Fruit fly (Drosophila melanogaster): ENCODE results near the gene CG34357.

The CG34357 gene

DNA sequence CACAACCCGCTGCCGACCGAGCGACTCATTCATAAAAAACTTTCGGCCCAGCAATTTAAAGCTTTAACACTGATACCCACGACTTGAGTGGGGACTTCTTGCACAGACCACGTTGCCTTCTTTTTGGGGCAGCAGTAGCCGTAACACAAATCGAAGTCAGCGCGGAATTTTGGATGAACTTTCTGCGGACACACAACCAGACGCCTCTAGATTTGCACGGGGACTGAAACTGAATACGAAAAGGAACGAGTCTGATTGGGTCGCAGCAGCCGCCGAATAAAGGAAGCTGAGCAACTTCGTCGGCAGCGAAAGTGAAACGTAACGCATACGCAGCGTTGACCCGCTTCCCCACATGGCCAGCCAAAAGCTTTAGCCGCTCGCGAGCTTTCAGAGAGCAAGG is at the start of gene CG34357:
Gene CG34357 (minus strand): TSS at position 206 of the 400 bp plus-strand sequence.
- TF ChIP-seq CG8478 (optimal IDR thresholded peaks at IDR 0.05) (no peak), CTCF (optimal IDR thresholded peaks at IDR 0.05) (no peak)

DNA sequence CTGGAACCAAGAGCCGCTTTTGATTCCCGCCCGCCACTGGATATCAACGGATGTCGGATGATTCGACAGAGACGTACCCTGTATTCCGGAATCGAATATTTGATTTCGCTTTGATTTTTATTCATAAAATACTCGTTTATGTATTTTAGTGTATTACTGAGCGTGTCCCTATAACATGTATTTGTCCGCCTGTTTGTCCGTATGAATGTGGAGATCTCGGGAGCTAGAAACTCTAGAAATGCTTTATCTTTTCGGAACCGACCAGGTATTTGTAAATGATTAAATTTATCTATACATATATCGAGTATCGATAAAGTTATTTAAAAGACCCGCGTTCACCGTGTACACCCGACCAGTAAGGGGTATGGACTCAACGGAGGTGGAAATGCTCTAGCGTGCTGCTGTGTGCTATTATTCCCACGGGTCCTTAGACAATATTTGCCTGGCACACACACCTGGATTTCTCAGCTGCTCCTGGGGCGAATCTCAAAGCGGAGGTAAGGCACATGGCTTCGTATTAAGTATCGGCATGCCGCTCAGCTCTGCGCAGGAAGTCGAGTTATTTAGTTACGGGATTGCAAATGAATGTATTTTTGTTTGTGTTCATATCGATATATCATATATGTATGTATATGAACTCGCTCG is 44.1 kb upstream of the CG34357 start:
- TF ChIP-seq CTCF (optimal IDR thresholded peaks at IDR 0.05) (no peak), CG8478 (optimal IDR thresholded peaks at IDR 0.05) (no peak)

DNA sequence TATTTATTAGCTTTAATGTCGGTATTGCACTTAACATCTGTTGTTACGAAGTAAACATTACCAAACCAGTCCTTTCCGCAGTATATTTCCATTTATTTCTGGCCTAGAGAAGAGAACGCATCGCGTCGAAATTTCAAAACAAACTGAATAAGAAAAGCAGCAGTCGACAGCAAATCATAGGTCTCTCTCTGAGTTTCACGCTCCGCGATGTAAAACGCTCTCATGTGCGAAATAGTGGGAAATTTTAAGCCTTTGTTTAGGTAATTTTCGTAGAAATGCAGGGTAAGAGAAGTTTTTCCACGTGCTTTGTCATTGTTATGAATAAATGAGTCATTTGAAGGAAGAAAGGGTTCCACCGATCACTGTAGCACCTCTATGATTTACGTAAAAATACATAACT is 41.8 kb upstream of the CG34357 start:
- TF ChIP-seq CTCF (optimal IDR thresholded peaks at IDR 0.05) (no peak), CG8478 (optimal IDR thresholded peaks at IDR 0.05) (no peak)

DNA sequence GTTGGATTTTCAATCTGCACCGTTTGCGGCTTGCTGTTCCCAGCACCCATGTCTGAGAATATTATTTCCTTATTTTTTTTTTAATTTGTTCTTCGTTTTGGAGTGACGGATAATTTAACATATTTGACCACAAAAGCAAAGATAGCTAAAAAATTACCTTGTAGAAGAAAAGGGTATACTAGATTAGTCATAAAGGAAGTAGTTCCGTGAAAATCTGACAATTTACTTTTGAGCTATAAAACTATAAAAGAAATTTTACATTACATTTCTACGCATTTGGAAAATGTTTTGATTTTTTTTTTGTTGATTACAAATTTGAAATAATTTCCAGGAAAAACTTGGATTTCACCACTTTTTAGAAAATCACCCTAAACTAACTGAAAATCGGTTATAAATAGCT is 20.7 kb upstream of the CG34357 start, which contains the start of gene CG32945:
Gene CG32945 (minus strand): TSS at position 101 of the 400 bp plus-strand sequence.
- TF ChIP-seq CG8478 (optimal IDR thresholded peaks at IDR 0.05) (no peak), CTCF (optimal IDR thresholded peaks at IDR 0.05) (no peak)

DNA sequence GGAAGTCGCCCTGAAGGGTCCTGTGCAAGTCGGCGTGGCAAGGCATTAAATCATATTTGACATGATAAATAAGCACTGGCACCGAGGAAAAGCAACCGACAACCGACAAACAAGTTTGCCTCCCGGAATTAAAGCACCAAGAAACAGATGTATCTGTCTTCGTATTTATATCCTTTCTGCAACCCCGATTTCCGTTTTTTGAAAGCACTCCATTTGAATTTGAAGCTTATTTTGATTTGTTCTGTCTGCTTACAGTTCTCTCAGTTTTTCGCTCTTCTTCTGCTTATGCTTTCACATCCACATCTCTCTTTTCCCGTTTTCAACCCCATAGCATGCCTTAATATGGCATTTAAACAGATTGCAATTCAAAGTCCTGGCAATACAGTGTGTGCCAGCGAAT is 4.3 kb downstream of the CG34357 start:
- TF ChIP-seq CG8478 (optimal IDR thresholded peaks at IDR 0.05) (no peak), CTCF (optimal IDR thresholded peaks at IDR 0.05) (no peak)

DNA sequence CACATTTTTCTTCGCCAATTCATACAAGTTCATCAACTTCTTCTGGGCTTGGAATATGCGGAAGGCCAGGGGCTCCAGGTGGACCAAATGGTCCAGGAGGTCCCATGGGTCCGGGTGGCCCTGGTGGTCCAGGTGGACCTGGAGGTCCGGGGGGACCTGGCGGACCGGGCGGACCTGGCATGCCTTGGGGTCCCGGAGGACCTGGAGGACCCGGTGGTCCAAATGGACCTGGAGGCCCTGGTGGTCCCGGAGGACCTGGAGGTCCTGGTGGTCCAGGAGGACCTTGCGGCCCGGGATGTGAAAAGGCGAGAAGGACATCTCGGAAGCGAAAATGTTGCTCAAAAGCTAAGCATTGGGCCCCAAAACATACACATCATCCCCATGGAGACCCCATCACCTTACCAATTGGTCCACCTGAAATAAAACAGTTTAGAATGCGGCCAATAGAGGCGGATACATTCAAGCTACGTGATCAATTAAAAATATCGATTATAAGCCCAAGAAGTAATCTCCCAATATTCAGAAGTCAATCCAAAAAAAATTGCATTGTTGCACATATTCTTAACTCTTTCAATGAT is 15.2 kb downstream of the CG34357 start:
- TF ChIP-seq CTCF (optimal IDR thresholded peaks at IDR 0.05) = no peak
- TF ChIP-seq CG8478 (optimal IDR thresholded peaks at IDR 0.05) = no peak

DNA sequence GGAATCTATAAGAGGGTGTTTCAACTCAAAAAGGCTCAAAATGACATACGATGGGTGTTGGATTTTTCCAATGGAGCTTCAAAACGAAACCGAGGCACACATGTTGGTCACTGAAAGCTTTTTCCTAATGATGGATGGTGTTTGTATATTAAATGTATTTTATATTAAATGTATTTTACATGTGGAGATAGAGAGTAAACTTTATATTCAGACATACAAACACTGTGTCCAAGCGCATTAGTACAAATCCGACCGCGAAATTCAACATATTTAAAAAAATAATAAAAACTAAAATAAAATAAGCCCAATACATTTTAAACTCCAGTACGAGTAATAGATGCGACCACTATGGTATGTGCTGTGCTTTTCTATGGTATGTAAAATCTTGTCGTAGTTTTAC is 16.8 kb downstream of the CG34357 start, which contains the start of gene Mur82C:
Gene Mur82C (plus strand): TSS at position 301 of the 400 bp plus-strand sequence.
- TF ChIP-seq CG8478 (optimal IDR thresholded peaks at IDR 0.05) (no peak), CTCF (optimal IDR thresholded peaks at IDR 0.05) (no peak)

DNA sequence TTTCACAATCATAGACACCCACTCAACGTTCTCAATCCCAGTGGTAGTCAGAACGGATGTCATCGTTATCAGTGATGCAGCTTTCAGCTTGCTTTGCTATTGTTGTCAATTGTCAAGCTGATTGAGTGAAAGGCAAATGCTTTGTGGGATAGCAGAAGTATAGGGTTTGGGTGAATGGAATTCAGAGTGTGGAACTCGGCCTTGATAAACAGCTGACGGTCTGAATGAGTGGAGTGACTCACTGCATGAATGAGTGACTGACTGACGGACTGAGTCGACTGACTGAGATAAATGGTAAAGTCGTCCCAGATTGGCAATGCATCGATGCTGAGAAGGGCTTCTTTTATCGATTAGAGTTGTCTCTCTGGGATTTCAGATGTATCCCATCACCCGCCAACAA is 26.9 kb downstream of the CG34357 start:
- TF ChIP-seq CTCF (optimal IDR thresholded peaks at IDR 0.05) (no peak), CG8478 (optimal IDR thresholded peaks at IDR 0.05) (no peak)

DNA sequence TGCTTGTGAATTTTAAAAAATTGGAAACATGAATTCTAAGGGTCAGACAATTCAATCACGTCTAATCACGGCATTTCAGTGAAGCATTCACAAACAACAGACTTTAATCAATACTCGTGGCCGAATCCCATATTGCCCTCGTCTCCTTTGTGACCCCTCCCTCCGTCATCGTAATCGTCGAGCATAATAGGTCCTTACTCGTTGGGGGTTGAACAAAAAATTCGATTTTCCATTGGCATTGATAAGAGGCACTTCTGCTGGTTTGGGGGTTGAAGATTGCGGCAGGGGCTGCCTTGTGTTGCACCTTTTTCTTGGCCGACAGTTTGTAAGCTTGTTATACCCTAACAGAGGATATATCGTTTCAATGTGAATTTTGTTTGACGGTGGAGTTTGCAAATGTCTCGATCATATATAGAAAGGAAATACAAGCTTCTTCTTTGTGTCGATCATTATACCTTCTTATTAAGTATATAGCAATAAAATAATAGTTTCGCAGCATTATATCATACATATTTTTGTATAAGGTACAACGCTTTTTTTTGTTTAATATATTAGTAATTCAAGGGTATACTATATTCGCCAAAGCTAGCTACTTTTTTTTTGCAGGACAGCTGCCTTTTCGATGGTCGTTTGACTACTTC is 33.6 kb downstream of the CG34357 start:
- TF ChIP-seq CG8478 (optimal IDR thresholded peaks at IDR 0.05) (no peak), CTCF (optimal IDR thresholded peaks at IDR 0.05) (no peak)

DNA sequence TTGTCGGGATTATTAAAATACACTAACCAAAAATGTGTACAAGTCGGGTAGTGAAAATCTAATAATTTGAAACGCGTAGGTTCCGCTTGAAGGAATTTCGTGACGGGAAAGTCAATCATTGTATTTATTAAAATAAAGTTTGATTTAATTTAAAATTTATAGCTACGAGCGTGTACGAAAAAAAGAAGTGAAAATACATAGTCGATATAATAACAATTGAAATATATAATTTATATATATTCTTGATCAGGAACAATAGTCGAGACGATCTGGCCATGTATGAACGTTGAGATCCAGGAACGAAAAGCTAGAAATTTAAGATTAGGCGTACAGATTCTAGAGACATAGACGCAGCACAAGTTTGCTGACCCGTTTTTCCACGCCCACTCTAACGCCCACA is 51.6 kb downstream of the CG34357 start, which contains the start of gene CG34425:
Gene CG34425 (minus strand): TSS at position 101 of the 400 bp plus-strand sequence.
- TF ChIP-seq CTCF (optimal IDR thresholded peaks at IDR 0.05) (no peak), CG8478 (optimal IDR thresholded peaks at IDR 0.05) (no peak)

DNA sequence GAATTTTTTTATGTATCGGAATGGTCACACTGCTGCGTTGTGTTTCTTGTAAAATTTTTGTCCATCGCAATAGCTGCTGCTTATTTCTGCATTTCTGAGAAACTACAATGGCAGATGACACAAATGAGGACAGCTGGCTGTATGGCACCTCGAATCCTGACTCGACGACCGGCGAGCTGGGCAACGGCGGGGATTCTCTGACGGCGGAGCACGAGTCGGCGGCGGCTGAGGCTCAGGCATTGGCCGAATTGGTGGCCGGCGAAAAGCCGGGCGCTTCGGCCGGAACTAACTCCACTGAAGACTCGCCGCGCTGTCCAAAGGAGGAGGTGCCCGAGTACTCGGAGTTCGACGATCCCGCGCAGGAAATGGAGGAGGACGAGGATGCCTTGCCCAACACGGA is 72.9 kb downstream of the CG34357 start, which contains the start of gene Fip1:
Gene Fip1 (plus strand): TSS at position 10 of the 400 bp plus-strand sequence.
- no peak for TF ChIP-seq CTCF (optimal IDR thresholded peaks at IDR 0.05)
- no peak for TF ChIP-seq CG8478 (optimal IDR thresholded peaks at IDR 0.05)

DNA sequence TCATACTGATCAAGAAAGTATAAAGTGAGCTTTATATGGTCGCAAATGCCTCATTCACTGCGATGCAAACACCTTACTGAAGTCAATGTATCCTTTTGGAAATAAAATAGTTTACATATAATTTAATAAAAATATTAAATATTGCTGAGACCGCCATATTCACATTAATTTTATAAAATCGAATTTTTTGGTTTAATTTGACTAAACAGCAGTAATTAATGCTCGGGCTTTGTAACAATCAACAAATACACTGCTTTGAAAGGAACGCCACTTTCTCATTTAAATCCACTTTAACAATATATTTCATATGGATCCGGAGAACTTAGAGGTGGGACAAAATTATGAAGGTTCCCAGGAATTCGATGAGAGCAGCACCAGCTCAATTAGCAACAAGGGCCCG is 77.4 kb downstream of the CG34357 start, which contains the start of gene sac:
Gene sac (plus strand): TSS at position 301 of the 400 bp plus-strand sequence.
- TF ChIP-seq CTCF (optimal IDR thresholded peaks at IDR 0.05) (no peak), CG8478 (optimal IDR thresholded peaks at IDR 0.05) (no peak)

DNA sequence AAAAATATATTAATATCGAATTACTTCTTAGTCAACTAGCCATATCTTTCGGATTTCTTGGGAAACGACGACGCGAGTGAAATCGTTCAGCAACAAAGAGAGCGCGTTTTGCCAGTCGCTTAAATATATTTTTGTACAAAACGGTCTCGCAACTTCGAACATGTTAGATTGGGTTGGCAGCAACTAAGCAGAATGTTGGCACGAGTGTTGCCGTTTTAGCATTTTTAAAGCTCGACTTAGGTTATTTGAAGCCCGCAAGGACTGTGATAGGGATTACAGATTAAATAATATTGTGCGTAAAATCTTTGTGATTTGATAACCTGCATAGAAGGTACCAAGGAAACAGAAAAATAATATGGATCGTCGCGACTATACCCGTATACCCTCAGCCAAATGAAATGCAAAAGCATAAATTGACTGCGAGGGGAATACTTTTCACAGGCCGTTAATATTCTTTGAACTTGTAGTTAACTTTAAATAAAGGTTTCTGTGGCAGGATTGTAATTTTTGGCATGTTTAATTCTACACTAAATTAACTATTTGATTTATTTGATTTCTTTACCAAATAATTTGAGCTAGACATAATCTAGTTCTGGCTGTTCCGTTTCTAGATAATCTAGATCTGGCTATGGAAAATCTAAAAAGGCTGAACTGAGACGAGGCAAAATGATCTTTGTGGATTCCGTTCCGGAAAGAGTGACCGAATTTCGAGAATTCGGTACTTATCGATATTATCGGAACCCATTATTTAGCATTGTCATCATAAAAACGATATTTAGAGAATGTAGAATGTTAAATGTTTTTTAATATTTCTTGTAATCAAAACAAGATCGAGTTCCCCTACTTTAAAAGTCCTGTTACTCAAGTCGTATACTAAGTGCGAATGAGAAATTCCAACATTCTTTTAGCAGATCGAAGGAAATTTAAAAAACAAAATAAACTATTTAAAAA is 78.6 kb downstream of the CG34357 start, which contains the start of gene CG31523:
Gene CG31523 (minus strand): TSS at position 170 of the 951 bp plus-strand sequence.
- TF ChIP-seq CTCF (optimal IDR thresholded peaks at IDR 0.05) (peak in 1 of 2 experiments; percentile 28), CG8478 (optimal IDR thresholded peaks at IDR 0.05) (no peak)

DNA sequence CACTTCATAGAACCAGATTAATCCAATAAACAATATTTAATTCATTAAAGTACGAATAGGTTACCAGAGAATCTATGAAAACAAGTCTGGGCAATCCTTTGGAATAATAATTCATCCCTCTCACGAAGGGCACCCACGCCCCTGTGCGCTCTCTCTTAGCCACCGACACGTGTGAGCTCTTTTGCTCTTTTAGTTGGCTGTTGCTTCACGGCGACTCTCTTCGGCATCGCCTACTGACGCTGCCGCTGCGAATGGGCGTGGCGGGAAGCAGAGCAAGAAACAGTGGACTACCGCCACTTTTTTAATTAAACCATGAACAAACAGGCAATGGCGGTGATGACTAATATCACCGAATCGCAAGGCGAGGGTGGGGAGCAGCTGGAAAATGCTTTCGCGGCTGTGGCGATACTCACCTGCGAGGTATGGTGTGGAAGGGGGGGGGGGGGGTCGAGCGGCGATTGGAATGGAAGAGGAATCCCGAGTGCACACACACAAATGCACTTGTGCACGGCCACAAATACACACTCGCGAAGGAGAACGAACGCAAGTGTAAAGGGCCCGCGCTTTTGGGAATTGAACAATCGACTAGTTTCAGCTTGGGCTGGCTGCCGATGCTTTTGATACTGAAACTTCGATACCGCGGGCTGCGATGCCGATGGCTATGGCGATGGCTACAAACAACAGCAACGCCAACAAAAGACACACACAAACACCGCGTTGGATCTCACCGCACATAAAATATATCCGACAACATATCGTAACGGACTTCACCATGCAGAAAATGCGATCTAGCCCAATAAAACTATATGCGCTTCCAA is 79.4 kb downstream of the CG34357 start:
- TF ChIP-seq CTCF (optimal IDR thresholded peaks at IDR 0.05) = no peak

All from S2 (cell line).